Fruit fly (Drosophila melanogaster) whole organism, embryonic: Measurements from ENCODE around the gene CG9799.

Experiments
- Aef1 ChIP-seq: fragments of 200-800 bp; sonication (Bioruptor generic); IDR thresholded peaks from 3 replicates; pipeline ENCODE4 v1.3.6; 2022; ENCODE audit warnings: missing biosample characterization, missing genetic modification characterization
- Atf6 ChIP-seq: fragments of 200-800 bp; sonication (Bioruptor generic); IDR thresholded peaks from 2 replicates; pipeline ENCODE4 v1.3.6; 2022; ENCODE audit warnings: missing biosample characterization, missing genetic modification characterization
- Bteb2 ChIP-seq: fragments of 200-800 bp; sonication (Bioruptor generic); optimal IDR thresholded peaks from 2 replicates; lab custom pipeline; 2016; ENCODE audit warnings: missing biosample characterization, missing genetic modification characterization
- CG12155 ChIP-seq: fragments of 200-800 bp; sonication (Bioruptor generic); optimal IDR thresholded peaks from 3 replicates; lab custom pipeline; 2016; ENCODE audit warnings: missing biosample characterization, missing genetic modification characterization
- CG12236 ChIP-seq: fragments of 200-800 bp; sonication (Bioruptor generic); optimal IDR thresholded peaks from 2 replicates; lab custom pipeline; 2016; ENCODE audit warnings: missing biosample characterization, missing genetic modification characterization
- CG13894 ChIP-seq: fragments of 200-800 bp; sonication (Bioruptor generic); optimal IDR thresholded peaks from 3 replicates; lab custom pipeline; 2018; ENCODE audit warnings: missing biosample characterization, mild to moderate bottlenecking, missing genetic modification characterization, moderate library complexity
- CG15479 ChIP-seq: fragments of 200-800 bp; sonication (Bioruptor generic); optimal IDR thresholded peaks from 3 replicates; lab custom pipeline; 2019; ENCODE audit warnings: missing biosample characterization, mild to moderate bottlenecking, missing genetic modification characterization, moderate library complexity
- CG1832 ChIP-seq: fragments of 200-800 bp; sonication (Bioruptor generic); optimal IDR thresholded peaks from 2 replicates; lab custom pipeline; 2017; ENCODE audit warnings: missing biosample characterization, mild to moderate bottlenecking, missing genetic modification characterization, inconsistent platforms
- CG2116 ChIP-seq: fragments of 200-800 bp; sonication (Bioruptor generic); optimal IDR thresholded peaks from 3 replicates; lab custom pipeline; 2018; ENCODE audit warnings: missing biosample characterization, mild to moderate bottlenecking, missing genetic modification characterization
- CG2199 ChIP-seq: fragments of 200-800 bp; sonication (Bioruptor generic); IDR thresholded peaks from 3 replicates; pipeline ENCODE4 v1.3.6; 2022; ENCODE audit warnings: missing biosample characterization, missing genetic modification characterization
- CG30020 ChIP-seq: fragments of 200-800 bp; optimal IDR thresholded peaks from 2 replicates; lab custom pipeline; 2019; ENCODE audit warnings: missing biosample characterization, mild to moderate bottlenecking, missing genetic modification characterization, moderate library complexity
- CG30431 ChIP-seq: fragments of 200-800 bp; sonication (Bioruptor generic); optimal IDR thresholded peaks from 2 replicates; lab custom pipeline; 2017; ENCODE audit warnings: missing biosample characterization, missing genetic modification characterization
- CG3407 ChIP-seq: fragments of 200-800 bp; sonication (Bioruptor generic); optimal IDR thresholded peaks from 2 replicates; lab custom pipeline; 2018; ENCODE audit warnings: missing biosample characterization, mild to moderate bottlenecking, missing genetic modification characterization
- CG34422 ChIP-seq: fragments of 200-800 bp; sonication (Bioruptor generic); IDR thresholded peaks from 3 replicates; pipeline ENCODE4 v1.3.6; 2022; ENCODE audit warnings: missing biosample characterization, missing genetic modification characterization
- CG4707 ChIP-seq: fragments of 200-800 bp; sonication (Bioruptor generic); optimal IDR thresholded peaks from 2 replicates; lab custom pipeline; 2018; ENCODE audit warnings: missing biosample characterization, mild to moderate bottlenecking, missing genetic modification characterization, moderate library complexity
- CG5245 ChIP-seq: fragments of 200-800 bp; sonication (Bioruptor generic); optimal IDR thresholded peaks from 3 replicates; lab custom pipeline; 2016; ENCODE audit warnings: missing biosample characterization, missing genetic modification characterization
- CG6254 ChIP-seq: fragments of 200-800 bp; sonication (Bioruptor generic); optimal IDR thresholded peaks from 3 replicates; lab custom pipeline; 2017; ENCODE audit warnings: mild to moderate bottlenecking, missing biosample characterization, missing genetic modification reagents, missing genetic modification characterization
- CG7372 ChIP-seq: fragments of 200-800 bp; sonication (Bioruptor generic); IDR thresholded peaks from 2 replicates; pipeline ENCODE4 v1.3.6; 2022; ENCODE audit warnings: missing biosample characterization, missing genetic modification characterization
- CG9727 ChIP-seq: fragments of 200-800 bp; sonication (Bioruptor generic); optimal IDR thresholded peaks from 3 replicates; lab custom pipeline; 2017; ENCODE audit warnings: missing biosample characterization, mild to moderate bottlenecking, missing genetic modification characterization
- CkIIα-i1 ChIP-seq: fragments of 200-800 bp; sonication (Bioruptor generic); IDR thresholded peaks from 2 replicates; pipeline ENCODE4 v1.3.6; 2022; ENCODE audit warnings: missing biosample characterization, missing genetic modification characterization
- E2f1 ChIP-seq: fragments of 200-800 bp; sonication (Bioruptor generic); IDR thresholded peaks from 2 replicates; pipeline ENCODE4 v1.3.6; 2022; ENCODE audit warnings: missing biosample characterization, missing genetic modification characterization
- Fer3 ChIP-seq: fragments of 200-800 bp; sonication (Bioruptor generic); optimal IDR thresholded peaks from 2 replicates; lab custom pipeline; 2018; ENCODE audit warnings: missing biosample characterization, mild to moderate bottlenecking, missing genetic modification characterization, moderate library complexity
- H2.0 ChIP-seq: fragments of 200-800 bp; sonication (Bioruptor generic); IDR thresholded peaks from 2 replicates; pipeline ENCODE4 v1.3.6; 2022; ENCODE audit warnings: missing biosample characterization, missing genetic modification characterization
- HHEX ChIP-seq: fragments of 200-800 bp; sonication (Bioruptor generic); optimal IDR thresholded peaks from 3 replicates; lab custom pipeline; 2017; ENCODE audit warnings: missing biosample characterization, mild to moderate bottlenecking, missing genetic modification characterization, missing genetic modification reagents
- HLH4C ChIP-seq: fragments of 200-800 bp; sonication (Bioruptor generic); IDR thresholded peaks from 3 replicates; pipeline ENCODE4 v1.3.6; 2022; ENCODE audit warnings: missing biosample characterization, missing genetic modification characterization; ENCODE audit not compliant: partially characterized antibody
- Hmr ChIP-seq: fragments of 200-800 bp; sonication (Bioruptor generic); optimal IDR thresholded peaks from 3 replicates; lab custom pipeline; 2017; ENCODE audit warnings: mild to moderate bottlenecking, missing biosample characterization, missing genetic modification reagents, missing genetic modification characterization
- Hr3 ChIP-seq: fragments of 200-800 bp; sonication (Bioruptor generic); optimal IDR thresholded peaks from 3 replicates; lab custom pipeline; 2016; ENCODE audit warnings: missing biosample characterization, missing genetic modification characterization
- Mad ChIP-seq: fragments of 200-800 bp; sonication (Bioruptor generic); optimal IDR thresholded peaks from 2 replicates; lab custom pipeline; 2016; ENCODE audit warnings: missing biosample characterization, missing genetic modification characterization
- Mes4 ChIP-seq: fragments of 200-800 bp; sonication (Bioruptor generic); optimal IDR thresholded peaks from 2 replicates; lab custom pipeline; 2016; ENCODE audit warnings: missing biosample characterization, missing genetic modification characterization
- Myb ChIP-seq: fragments of 200-800 bp; sonication (Bioruptor generic); optimal IDR thresholded peaks from 2 replicates; lab custom pipeline; 2016; ENCODE audit warnings: missing biosample characterization, missing genetic modification characterization
- Nf-YA ChIP-seq: fragments of 200-800 bp; sonication (Bioruptor generic); IDR thresholded peaks from 2 replicates; pipeline ENCODE4 v1.3.6; 2022; ENCODE audit warnings: missing biosample characterization, missing genetic modification characterization
- Xbp1 ChIP-seq: fragments of 200-800 bp; sonication (Bioruptor generic); optimal IDR thresholded peaks from 3 replicates; lab custom pipeline; 2016; ENCODE audit warnings: missing biosample characterization, mild to moderate bottlenecking, missing genetic modification characterization
- YL-1 ChIP-seq: fragments of 200-800 bp; sonication (Bioruptor generic); optimal IDR thresholded peaks from 3 replicates; lab custom pipeline; 2017; ENCODE audit warnings: missing biosample characterization, mild to moderate bottlenecking, missing genetic modification characterization
- ase ChIP-seq: fragments of 200-800 bp; sonication (Bioruptor generic); IDR thresholded peaks from 3 replicates; pipeline ENCODE4 v1.3.6; 2022; ENCODE audit warnings: missing biosample characterization, missing genetic modification characterization
- caup ChIP-seq: fragments of 200-800 bp; sonication (Bioruptor generic); optimal IDR thresholded peaks from 3 replicates; lab custom pipeline; 2017; ENCODE audit warnings: missing biosample characterization, mild to moderate bottlenecking, missing genetic modification characterization, moderate library complexity; ENCODE audit not compliant: severe bottlenecking
- dan ChIP-seq: fragments of 200-800 bp; sonication (Bioruptor generic); IDR thresholded peaks from 2 replicates; pipeline ENCODE4 v1.3.6; 2022; ENCODE audit warnings: missing biosample characterization, missing genetic modification characterization
- emc ChIP-seq: fragments of 200-800 bp; sonication (Bioruptor generic); optimal IDR thresholded peaks from 2 replicates; lab custom pipeline; 2016; ENCODE audit warnings: missing biosample characterization, missing genetic modification characterization
- eyg ChIP-seq: fragments of 200-800 bp; sonication (Bioruptor generic); optimal IDR thresholded peaks from 3 replicates; lab custom pipeline; 2016; ENCODE audit warnings: missing biosample characterization, missing genetic modification characterization
- ham ChIP-seq: fragments of 200-800 bp; sonication (Bioruptor generic); IDR thresholded peaks from 2 replicates; pipeline ENCODE4 v1.3.6; 2022; ENCODE audit warnings: missing biosample characterization, missing genetic modification characterization
- kay ChIP-seq: fragments of 200-800 bp; sonication (Bioruptor generic); optimal IDR thresholded peaks from 2 replicates; lab custom pipeline; 2016; ENCODE audit warnings: missing biosample characterization, missing genetic modification characterization
- klu ChIP-seq: fragments of 200-800 bp; sonication (Bioruptor generic); IDR thresholded peaks from 2 replicates; pipeline ENCODE4 v1.3.6; 2022; ENCODE audit warnings: missing biosample characterization, missing genetic modification characterization
- mirr ChIP-seq: fragments of 200-800 bp; sonication (Bioruptor generic); optimal IDR thresholded peaks from 3 replicates; lab custom pipeline; 2018; ENCODE audit warnings: missing biosample characterization, mild to moderate bottlenecking, missing genetic modification characterization
- nau ChIP-seq: fragments of 200-800 bp; sonication (Bioruptor generic); optimal IDR thresholded peaks from 3 replicates; lab custom pipeline; 2017; ENCODE audit warnings: missing biosample characterization, mild to moderate bottlenecking, missing genetic modification characterization, missing genetic modification reagents
- oc ChIP-seq: fragments of 200-800 bp; sonication (Bioruptor generic); optimal IDR thresholded peaks from 2 replicates; lab custom pipeline; 2018; ENCODE audit warnings: missing biosample characterization, mild to moderate bottlenecking, missing genetic modification characterization, moderate library complexity
- pan ChIP-seq, 4 experiments: fragments of >200 bp in 3 of 4; fragments of 200-800 bp in 1 of 4; sonication (Bioruptor generic) in 1 of 4; optimal IDR thresholded peaks in 3 of 4; IDR thresholded peaks in 1 of 4; 2 replicates each; pipeline versions ENCODE4 v1.3.6 to Lab custom; 2017 to 2022; ENCODE audit warnings: missing biosample characterization in 2 of 4, missing genetic modification characterization in 2 of 4, mixed read lengths in 1 of 4
- pho ChIP-seq: fragments of 200-800 bp; sonication (Bioruptor generic); optimal IDR thresholded peaks from 2 replicates; lab custom pipeline; 2016; ENCODE audit warnings: missing biosample characterization, missing genetic modification characterization
- trem ChIP-seq: fragments of 200-800 bp; optimal IDR thresholded peaks from 3 replicates; lab custom pipeline; 2019; ENCODE audit warnings: missing biosample characterization, mild to moderate bottlenecking, missing genetic modification characterization, moderate library complexity
- vfl ChIP-seq: fragments of 200-800 bp; sonication (Bioruptor generic); optimal IDR thresholded peaks from 2 replicates; lab custom pipeline; 2016; ENCODE audit warnings: missing biosample characterization, missing genetic modification characterization
- zfh2 ChIP-seq: fragments of 200-800 bp; sonication (Bioruptor generic); optimal IDR thresholded peaks from 2 replicates; lab custom pipeline; 2016; ENCODE audit warnings: missing biosample characterization, missing genetic modification characterization

CG9799 gene

DNA sequence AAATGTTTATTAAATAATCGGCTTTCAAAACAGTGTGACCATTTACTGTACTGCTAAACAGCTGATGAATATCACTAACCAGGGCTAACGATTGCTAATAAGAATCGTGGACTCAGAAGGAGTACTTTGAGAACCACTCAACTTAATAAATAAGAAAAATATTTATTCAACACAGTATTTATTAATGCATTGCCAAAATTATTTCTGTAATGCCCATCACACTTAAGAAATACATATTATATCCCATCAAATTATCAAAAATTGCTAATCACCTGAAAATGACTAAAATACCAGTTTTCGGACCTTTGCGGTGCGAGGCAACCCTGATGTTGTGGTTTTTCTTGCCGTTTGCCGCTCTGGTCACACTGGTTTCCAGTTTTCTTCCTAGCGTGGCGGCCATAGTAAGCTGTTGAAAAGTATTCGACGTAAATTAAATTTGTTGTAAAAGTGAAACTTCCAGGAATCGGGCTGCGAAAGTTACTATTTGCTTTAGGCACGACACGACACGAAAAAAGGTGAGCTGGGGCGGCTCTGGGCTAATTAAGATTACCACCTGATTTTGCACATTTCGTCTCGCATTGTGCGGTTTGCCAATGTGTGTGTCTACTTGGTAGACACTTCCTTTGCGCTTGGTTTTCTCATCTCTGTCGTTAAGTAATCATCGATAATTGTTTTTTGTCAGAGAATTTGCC lies 6.6 kb downstream of the CG9799 start, which contains the start of the genes mRpS21 and Droj2 (continued):
- TF ChIP-seq HLH4C (GFP tag; lab: Robert Waterston, UW), result no peak
- peak; percentile 40 for TF ChIP-seq CG9727 (GFP tag; lab: Kevin White, UChicago)
- TF ChIP-seq emc (GFP tag; lab: Kevin White, UChicago), result no peak
- no peak for TF ChIP-seq Nf-YA (GFP tag; lab: Robert Waterston, UW)
- peak; percentile 3 for TF ChIP-seq YL-1 (GFP tag; lab: Kevin White, UChicago)
- no peak for TF ChIP-seq vfl
- peak; percentile 7 for TF ChIP-seq eyg (GFP tag; lab: Kevin White, UChicago)
- peak; percentile 62 for TF ChIP-seq zfh2 (GFP tag; lab: Kevin White, UChicago)
- TF ChIP-seq ase, result no peak
- TF ChIP-seq klu (GFP tag; lab: Robert Waterston, UW), result peak; percentile 35; the same call in 1 of the 2 replicates
- TF ChIP-seq Aef1 (GFP tag; lab: Robert Waterston, UW), result no peak
- no peak for TF ChIP-seq CG5245 (GFP tag; lab: Kevin White, UChicago)
- peak; percentile 46; the same call in 1 of the 2 replicates for TF ChIP-seq Atf6 (GFP tag; lab: Robert Waterston, UW)
- peak; percentile 12 for TF ChIP-seq kay (GFP tag; lab: Kevin White, UChicago)
- TF ChIP-seq pho (GFP tag; lab: Kevin White, UChicago), result peak; percentile 66
- TF ChIP-seq H2.0, result no peak
- TF ChIP-seq Fer3 (tag; lab: Kevin White, UChicago), result peak; percentile 47
- TF ChIP-seq ham (GFP tag; lab: Robert Waterston, UW), result no peak
- TF ChIP-seq Mes4 (GFP tag; lab: Kevin White, UChicago), result no peak
- peak; percentile 17 for TF ChIP-seq mirr
- TF ChIP-seq nau, result no peak
- peak; percentile 19 for TF ChIP-seq caup (GFP tag; lab: Kevin White, UChicago)
- TF ChIP-seq CkIIα-i1, result no peak
- peak; percentile 96 for TF ChIP-seq CG2116
- no peak for TF ChIP-seq CG30431 (GFP tag; lab: Kevin White, UChicago)
- no peak for TF ChIP-seq Bteb2
- peak; percentile 61 for TF ChIP-seq Xbp1 (GFP tag; lab: Kevin White, UChicago)
- TF ChIP-seq CG1832 (GFP tag; lab: Kevin White, UChicago), result no peak
- TF ChIP-seq CG2199 (GFP tag; lab: Robert Waterston, UW), result no peak
- TF ChIP-seq CG7372, result 0 out of 2 replicates have a peak, but pooled peaks have one; percentile 29
- peak; percentile 41 for TF ChIP-seq Hr3 (GFP tag; lab: Kevin White, UChicago)
- peak; percentile 26 for TF ChIP-seq HHEX (GFP tag; lab: Kevin White, UChicago)
- no peak for TF ChIP-seq CG15479 (GFP tag; lab: Kevin White, UChicago)
- peak; percentile 48 for TF ChIP-seq Myb
- peak; percentile 59 for TF ChIP-seq CG13894 (tag; lab: Kevin White, UChicago)
- no peak for TF ChIP-seq CG3407 (GFP tag; lab: Kevin White, UChicago)
- no peak for TF ChIP-seq dan (GFP tag; lab: Robert Waterston, UW)
- TF ChIP-seq CG12155 (GFP tag; lab: Kevin White, UChicago), result peak; percentile 33
- peak; percentile 74 for TF ChIP-seq CG30020 (tag; lab: Kevin White, UChicago)
- peak; percentile 40; the same call in 1 of the 2 replicates for TF ChIP-seq E2f1 (GFP tag; lab: Robert Waterston, UW)
- TF ChIP-seq Mad (GFP tag; lab: Kevin White, UChicago), result peak; percentile 29
- TF ChIP-seq pan (optimal IDR thresholded peaks at IDR 0.05; lab: Kevin White, UChicago), result no peak
- TF ChIP-seq pan (GFP tag; optimal IDR thresholded peaks at IDR 0.05 in 1 of 2, IDR thresholded peaks at IDR 0.05 in 1 of 2), result no peak
- TF ChIP-seq CG34422 (GFP tag; lab: Robert Waterston, UW), result peak; percentile 65; the same call in 2 of the 3 replicates
- peak; percentile 63 for TF ChIP-seq Hmr (GFP tag; lab: Kevin White, UChicago)
- no peak for TF ChIP-seq CG12236 (GFP tag; lab: Kevin White, UChicago)
- no peak for TF ChIP-seq oc
- no peak for TF ChIP-seq CG4707 (GFP tag; lab: Kevin White, UChicago)
- no peak for TF ChIP-seq CG6254 (GFP tag; lab: Kevin White, UChicago)
- peak; percentile 62 for TF ChIP-seq trem (tag; lab: Kevin White, UChicago)
